Worm (Caenorhabditis elegans) whole organism, L3 larva: ENCODE data around the gene clec-258.

ENCODE experiments used
- ama-1 ChIP-seq: fragments of 150-350 bp; optimal IDR thresholded peaks from 2 replicates; lab custom pipeline; 2018
- elt-1 ChIP-seq: fragments of 150-350 bp; optimal IDR thresholded peaks from 2 replicates; lab custom pipeline; 2014; ENCODE audit warnings: missing biosample characterization, missing genetic modification characterization
- fos-1 ChIP-seq: fragments of 150-350 bp; optimal IDR thresholded peaks from 2 replicates; lab custom pipeline; 2014; ENCODE audit warnings: missing biosample characterization, missing genetic modification characterization
- nhr-11 ChIP-seq: fragments of 150-350 bp; optimal IDR thresholded peaks from 2 replicates; lab custom pipeline; 2014; ENCODE audit warnings: missing biosample characterization, missing genetic modification characterization
- nhr-12 ChIP-seq: fragments of 150-350 bp; optimal IDR thresholded peaks from 2 replicates; lab custom pipeline; 2014; ENCODE audit warnings: missing biosample characterization, missing genetic modification characterization
- nhr-28 ChIP-seq: fragments of 150-350 bp; optimal IDR thresholded peaks from 2 replicates; lab custom pipeline; 2014; ENCODE audit warnings: missing biosample characterization, missing genetic modification characterization
- nhr-77 ChIP-seq: fragments of 150-350 bp; optimal IDR thresholded peaks from 2 replicates; lab custom pipeline; 2014; ENCODE audit warnings: missing biosample characterization, missing genetic modification characterization
- snpc-4 ChIP-seq: fragments of 150-350 bp; optimal IDR thresholded peaks from 2 replicates; lab custom pipeline; 2014; ENCODE audit warnings: missing biosample characterization, missing genetic modification characterization

DNA sequence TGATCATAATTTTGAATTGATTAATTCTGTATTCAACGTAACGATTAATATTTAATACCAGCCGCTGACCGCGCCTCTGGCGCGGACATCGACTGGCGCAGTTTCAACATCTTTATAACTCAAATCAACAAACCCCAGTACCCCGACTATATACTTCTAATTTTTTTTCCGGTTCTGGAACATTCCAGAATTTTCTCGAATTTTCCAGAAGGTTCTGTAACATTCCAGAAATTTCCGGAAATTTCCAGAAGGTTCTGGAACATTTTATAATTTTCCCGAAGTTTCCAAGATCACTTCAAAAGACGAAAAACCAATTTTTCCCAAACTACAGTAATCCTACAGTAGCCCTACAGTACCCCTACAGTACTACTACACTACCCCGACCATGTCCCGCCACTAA is 9.0 kb upstream of the clec-258 start:
- TF ChIP-seq snpc-4 = no peak
- no peak for TF ChIP-seq nhr-11
- TF ChIP-seq nhr-77 (tag; lab: Kevin White, UChicago) = no peak
- no peak for TF ChIP-seq fos-1 (tag; lab: Kevin White, UChicago)
- TF ChIP-seq ama-1 (lab: Kevin White, UChicago) = no peak
- TF ChIP-seq nhr-12 (tag; lab: Kevin White, UChicago) = no peak
- TF ChIP-seq nhr-28 (tag; lab: Kevin White, UChicago) = no peak
- no peak for TF ChIP-seq elt-1 (tag; lab: Kevin White, UChicago)
